Fruit fly (Drosophila melanogaster) whole organism, pupa: ENCODE measurements around the gene CG6066.

Experiments used
- CG14655 ChIP-seq: fragments of 200-800 bp; sonication (Bioruptor generic); optimal IDR thresholded peaks from 3 replicates; lab custom pipeline; 2017; ENCODE audit warnings: mild to moderate bottlenecking, missing biosample characterization, missing genetic modification reagents, missing genetic modification characterization
- CG34367 ChIP-seq: fragments of 200-800 bp; sonication (Bioruptor generic); optimal IDR thresholded peaks from 2 replicates; lab custom pipeline; 2018; ENCODE audit warnings: missing biosample characterization, mild to moderate bottlenecking, missing genetic modification characterization
- CG9948 ChIP-seq: fragments of 200-800 bp; sonication (Bioruptor generic); optimal IDR thresholded peaks from 2 replicates; lab custom pipeline; 2018; ENCODE audit warnings: missing biosample characterization, mild to moderate bottlenecking, missing genetic modification characterization, moderate library complexity
- Ets98B ChIP-seq: fragments of 200-800 bp; sonication (Bioruptor generic); IDR thresholded peaks from 2 replicates; pipeline ENCODE4 v1.3.6; 2022; ENCODE audit warnings: missing biosample characterization, missing genetic modification characterization
- Pif1B ChIP-seq: fragments of 200-800 bp; sonication (Bioruptor generic); optimal IDR thresholded peaks from 3 replicates; lab custom pipeline; 2016; ENCODE audit warnings: missing biosample characterization, missing genetic modification characterization
- Snoo ChIP-seq: fragments of 200-800 bp; sonication (Bioruptor generic); optimal IDR thresholded peaks from 3 replicates; lab custom pipeline; 2017; ENCODE audit warnings: missing biosample characterization, mild to moderate bottlenecking, missing genetic modification characterization, inconsistent platforms
- gl ChIP-seq: fragments of 200-800 bp; sonication (Bioruptor generic); optimal IDR thresholded peaks from 2 replicates; lab custom pipeline; 2018; ENCODE audit warnings: missing biosample characterization, mild to moderate bottlenecking, missing genetic modification characterization

DNA sequence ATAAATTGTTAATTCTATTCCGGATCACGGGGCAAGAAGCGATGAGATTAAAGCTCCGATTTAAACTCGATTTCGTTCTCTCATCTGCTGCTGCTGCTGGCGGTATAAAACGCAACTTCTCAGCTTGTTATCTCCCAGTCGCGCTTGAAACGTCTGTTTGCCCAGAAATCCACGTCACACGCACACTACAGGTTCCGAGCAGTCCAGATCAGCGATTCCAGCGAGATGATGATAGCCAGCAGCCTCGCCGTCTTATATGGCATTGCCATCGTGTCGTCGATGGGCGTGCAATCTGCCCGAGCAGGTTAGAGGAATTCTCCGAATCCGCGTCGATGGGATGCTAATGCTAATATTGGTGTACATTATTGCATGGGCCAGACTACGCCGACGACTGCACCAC lies 41.3 kb upstream of the CG6066 start, which contains the start of gene grass:
- no peak for TF ChIP-seq gl (tag; lab: Kevin White, UChicago)
- no peak for TF ChIP-seq Pif1B (GFP tag; lab: Kevin White, UChicago)
- TF ChIP-seq CG9948 (tag; lab: Kevin White, UChicago) = no peak
- peak; percentile 32; the same call in 1 of the 2 replicates for TF ChIP-seq Ets98B (GFP tag; lab: Robert Waterston, UW)
- TF ChIP-seq Snoo (tag; lab: Kevin White, UChicago) = no peak
- TF ChIP-seq CG14655 (GFP tag; lab: Kevin White, UChicago) = no peak
- no peak for TF ChIP-seq CG34367 (tag; lab: Kevin White, UChicago)
